In genomic region chr2L:493274-493673, dm6 we compare ENCODE assay signal across 1 fruit fly cellular context.
TF ChIP-seq lines count a peak whose summit lies in the region.

No protein-coding gene starts in this region.

TF ChIP-seq in whole organism, embryonic, 481 proteins besides CTCF, POLR2A, EP300 and RAD21 (continued from another document):
- TF ChIP-seq CG33213 (GFP tag; optimal IDR thresholded peaks at IDR 0.05; lab: Kevin White, UChicago), result no peak
- TF ChIP-seq NC2α (GFP tag; optimal IDR thresholded peaks at IDR 0.05; lab: Kevin White, UChicago), result no peak
- no peak for TF ChIP-seq trem (tag; optimal IDR thresholded peaks at IDR 0.05; lab: Kevin White, UChicago)
- TF ChIP-seq so (GFP tag; IDR thresholded peaks at IDR 0.05; lab: Robert Waterston, UW), result no peak
- TF ChIP-seq gem (tag; optimal IDR thresholded peaks at IDR 0.05; lab: Kevin White, UChicago), result peak; percentile 65
- TF ChIP-seq CG18476 (GFP tag; optimal IDR thresholded peaks at IDR 0.05; lab: Kevin White, UChicago), result no peak
- peak; percentile 0 for TF ChIP-seq CG13424 (tag; optimal IDR thresholded peaks at IDR 0.05; lab: Kevin White, UChicago)
- TF ChIP-seq cwo (GFP tag; optimal IDR thresholded peaks at IDR 0.05; lab: Kevin White, UChicago), result no peak
- no peak for TF ChIP-seq CG6765 (GFP tag; optimal IDR thresholded peaks at IDR 0.05; lab: Kevin White, UChicago)
- TF ChIP-seq Chrac-16 (GFP tag; optimal IDR thresholded peaks at IDR 0.05; lab: Kevin White, UChicago), result peak; percentile 46
- TF ChIP-seq CG30403 (GFP tag; optimal IDR thresholded peaks at IDR 0.05; lab: Kevin White, UChicago), result peak; percentile 65
- TF ChIP-seq Hey (tag; optimal IDR thresholded peaks at IDR 0.05; lab: Kevin White, UChicago), result no peak
- TF ChIP-seq HLHmδ (GFP tag; optimal IDR thresholded peaks at IDR 0.05; lab: Kevin White, UChicago), result no peak
- TF ChIP-seq CG14050 (GFP tag; IDR thresholded peaks at IDR 0.05; lab: Robert Waterston, UW), result no peak
- TF ChIP-seq CG2678 (tag; optimal IDR thresholded peaks at IDR 0.05; lab: Kevin White, UChicago), result no peak
- no peak for TF ChIP-seq schlank (tag; optimal IDR thresholded peaks at IDR 0.05; lab: Kevin White, UChicago)
- no peak for TF ChIP-seq vfl (GFP tag; optimal IDR thresholded peaks at IDR 0.05; lab: Kevin White, UChicago)
- TF ChIP-seq CG17328 (GFP tag; IDR thresholded peaks at IDR 0.05; lab: Robert Waterston, UW), result peak; percentile 49
- TF ChIP-seq Ets65A (GFP tag; lab: Kevin White, UChicago), result peak; percentile 77
- no peak for TF ChIP-seq Six4 (GFP tag; optimal IDR thresholded peaks at IDR 0.05; lab: Kevin White, UChicago)
- TF ChIP-seq Ada2b (GFP tag; IDR thresholded peaks at IDR 0.05; lab: Robert Waterston, UW), result peak; percentile 57
- no peak for TF ChIP-seq ash1 (GFP tag; optimal IDR thresholded peaks at IDR 0.05; lab: Kevin White, UChicago)
- peak; percentile 21 for TF ChIP-seq CG17359 (tag; optimal IDR thresholded peaks at IDR 0.05; lab: Kevin White, UChicago)
- TF ChIP-seq CG4617 (GFP tag; optimal IDR thresholded peaks at IDR 0.05; lab: Kevin White, UChicago; ENCODE audit: borderline replicate concordance), result no peak
- TF ChIP-seq CG3065 (GFP tag; optimal IDR thresholded peaks at IDR 0.05; lab: Kevin White, UChicago), result no peak
- no peak for TF ChIP-seq CG14965 (GFP tag; optimal IDR thresholded peaks at IDR 0.05; lab: Kevin White, UChicago; ENCODE audit: borderline replicate concordance)
- peak; percentile 24; the same call in 1 of the 2 replicates for TF ChIP-seq ranshi (GFP tag; IDR thresholded peaks at IDR 0.05; lab: Robert Waterston, UW)
- TF ChIP-seq CG3847 (GFP tag; IDR thresholded peaks at IDR 0.05; lab: Robert Waterston, UW), result no peak
- TF ChIP-seq CG9437 (GFP tag; optimal IDR thresholded peaks at IDR 0.05; lab: Kevin White, UChicago), result no peak
- TF ChIP-seq CG4854 (GFP tag; optimal IDR thresholded peaks at IDR 0.05; lab: Kevin White, UChicago), result no peak
- no peak for TF ChIP-seq fd102C (GFP tag; optimal IDR thresholded peaks at IDR 0.05; lab: Kevin White, UChicago)
- TF ChIP-seq CG18764 (GFP tag; optimal IDR thresholded peaks at IDR 0.05; lab: Kevin White, UChicago), result no peak
- no peak for TF ChIP-seq jing (GFP tag; optimal IDR thresholded peaks at IDR 0.05; lab: Kevin White, UChicago)
- peak in 1 of 2 experiments; percentile 76 for TF ChIP-seq eve (GFP tag; optimal IDR thresholded peaks at IDR 0.05; lab: Kevin White, UChicago)
- no peak for TF ChIP-seq sim (GFP tag; IDR thresholded peaks at IDR 0.05; lab: Robert Waterston, UW)
- peak; percentile 92 for TF ChIP-seq D19A (tag; optimal IDR thresholded peaks at IDR 0.05; lab: Kevin White, UChicago)
- TF ChIP-seq pan (optimal IDR thresholded peaks at IDR 0.05; lab: Kevin White, UChicago), result no peak
- TF ChIP-seq pan (GFP tag; optimal IDR thresholded peaks at IDR 0.05 in 1 of 2, IDR thresholded peaks at IDR 0.05 in 1 of 2), result peak in 1 of 2 experiments; percentile 36
- TF ChIP-seq fd96Cb (tag; optimal IDR thresholded peaks at IDR 0.05; lab: Kevin White, UChicago), result peak; percentile 4
- peak; percentile 19 for TF ChIP-seq CG1529 (GFP tag; optimal IDR thresholded peaks at IDR 0.05; lab: Kevin White, UChicago)
- TF ChIP-seq zf30C (GFP tag; optimal IDR thresholded peaks at IDR 0.05; lab: Kevin White, UChicago), result no peak
- no peak for TF ChIP-seq nau (GFP tag; optimal IDR thresholded peaks at IDR 0.05; lab: Kevin White, UChicago)
- TF ChIP-seq Sin3A (optimal IDR thresholded peaks at IDR 0.05; lab: Kevin White, UChicago), result no peak
- no peak for TF ChIP-seq ac (GFP tag; optimal IDR thresholded peaks at IDR 0.05; lab: Kevin White, UChicago)
- peak; percentile 75 for TF ChIP-seq Ptx1 (GFP tag; IDR thresholded peaks at IDR 0.05; lab: Robert Waterston, UW)
- no peak for TF ChIP-seq trh (GFP tag; optimal IDR thresholded peaks at IDR 0.05; lab: Kevin White, UChicago)
- TF ChIP-seq CG7839 (tag; optimal IDR thresholded peaks at IDR 0.05; lab: Kevin White, UChicago), result peak; percentile 34
- peak; percentile 66 for TF ChIP-seq grn (GFP tag; optimal IDR thresholded peaks at IDR 0.05; lab: Kevin White, UChicago)
- no peak for TF ChIP-seq chinmo (GFP tag; IDR thresholded peaks at IDR 0.05; lab: Robert Waterston, UW; ENCODE audit: partially characterized antibody)
- no peak for TF ChIP-seq CG6654 (GFP tag; optimal IDR thresholded peaks at IDR 0.05; lab: Kevin White, UChicago)
- TF ChIP-seq Spps (tag; optimal IDR thresholded peaks at IDR 0.05; lab: Kevin White, UChicago), result no peak
- TF ChIP-seq Gug (GFP tag; IDR thresholded peaks at IDR 0.05; lab: Robert Waterston, UW), result no peak
- no peak for TF ChIP-seq NK7.1 (GFP tag; optimal IDR thresholded peaks at IDR 0.05; lab: Kevin White, UChicago)
- no peak for TF ChIP-seq CG7357 (GFP tag; IDR thresholded peaks at IDR 0.05; lab: Robert Waterston, UW)
- peak; percentile 21 for TF ChIP-seq CG1602 (GFP tag; optimal IDR thresholded peaks at IDR 0.05; lab: Kevin White, UChicago)
- TF ChIP-seq Dll (GFP tag; IDR thresholded peaks at IDR 0.05; lab: Robert Waterston, UW; ENCODE audit: partially characterized antibody), result no peak
- TF ChIP-seq Opbp (GFP tag; IDR thresholded peaks at IDR 0.05; lab: Robert Waterston, UW; ENCODE audit: partially characterized antibody), result no peak
- TF ChIP-seq jigr1 (GFP tag; IDR thresholded peaks at IDR 0.05; lab: Robert Waterston, UW), result no peak
- TF ChIP-seq E2f1 (GFP tag; IDR thresholded peaks at IDR 0.05; lab: Robert Waterston, UW), result no peak
- TF ChIP-seq lola (GFP tag; optimal IDR thresholded peaks at IDR 0.05; lab: Kevin White, UChicago), result peak in 1 of 3 experiments; percentile 30
- TF ChIP-seq kay (GFP tag; optimal IDR thresholded peaks at IDR 0.05; lab: Kevin White, UChicago), result no peak
- TF ChIP-seq pho (GFP tag; optimal IDR thresholded peaks at IDR 0.05; lab: Kevin White, UChicago), result no peak
- peak; percentile 42 for TF ChIP-seq CG8388 (GFP tag; optimal IDR thresholded peaks at IDR 0.05; lab: Kevin White, UChicago)
- TF ChIP-seq dysf (GFP tag; IDR thresholded peaks at IDR 0.05; lab: Robert Waterston, UW), result peak; percentile 51; the same call in 2 of the 3 replicates
- no peak for TF ChIP-seq CG18262 (tag; optimal IDR thresholded peaks at IDR 0.05; lab: Kevin White, UChicago)
- peak; percentile 25; the same call in 1 of the 2 replicates for TF ChIP-seq slbo (GFP tag; IDR thresholded peaks at IDR 0.05; lab: Robert Waterston, UW)
- no peak for TF ChIP-seq CG15479 (GFP tag; optimal IDR thresholded peaks at IDR 0.05; lab: Kevin White, UChicago)
- TF ChIP-seq CG4707 (GFP tag; optimal IDR thresholded peaks at IDR 0.05; lab: Kevin White, UChicago), result no peak
- no peak for TF ChIP-seq wdn (GFP tag; IDR thresholded peaks at IDR 0.05; lab: Robert Waterston, UW)
- no peak for TF ChIP-seq ase (GFP tag; IDR thresholded peaks at IDR 0.05; lab: Robert Waterston, UW)
- no peak for TF ChIP-seq Neu2 (GFP tag; optimal IDR thresholded peaks at IDR 0.05; lab: Kevin White, UChicago; ENCODE audit: borderline replicate concordance)
- peak; percentile 53 for TF ChIP-seq az2 (GFP tag; optimal IDR thresholded peaks at IDR 0.05; lab: Kevin White, UChicago)
- no peak for TF ChIP-seq CG10462 (GFP tag; optimal IDR thresholded peaks at IDR 0.05; lab: Kevin White, UChicago)
- TF ChIP-seq zfh1 (GFP tag; IDR thresholded peaks at IDR 0.05; lab: Robert Waterston, UW), result peak; percentile 70
- TF ChIP-seq Dip3 (GFP tag; optimal IDR thresholded peaks at IDR 0.05; lab: Kevin White, UChicago), result no peak
- TF ChIP-seq CG32772 (GFP tag; IDR thresholded peaks at IDR 0.05; lab: Robert Waterston, UW), result no peak
- TF ChIP-seq Max (GFP tag; optimal IDR thresholded peaks at IDR 0.05; lab: Kevin White, UChicago), result peak; percentile 48
- TF ChIP-seq CG12219 (GFP tag; optimal IDR thresholded peaks at IDR 0.05; lab: Kevin White, UChicago), result no peak
- TF ChIP-seq CG17385 (GFP tag; optimal IDR thresholded peaks at IDR 0.05; lab: Kevin White, UChicago), result peak; percentile 21
- TF ChIP-seq Myb (GFP tag; optimal IDR thresholded peaks at IDR 0.05; lab: Kevin White, UChicago), result no peak
- no peak for TF ChIP-seq vnd (GFP tag; IDR thresholded peaks at IDR 0.05; lab: Robert Waterston, UW; ENCODE audit: partially characterized antibody)
- TF ChIP-seq oc (tag; optimal IDR thresholded peaks at IDR 0.05; lab: Kevin White, UChicago), result peak; percentile 35
- no peak for TF ChIP-seq Antp (GFP tag; optimal IDR thresholded peaks at IDR 0.05; lab: Kevin White, UChicago)
- peak; percentile 50 for TF ChIP-seq Hsf (GFP tag; optimal IDR thresholded peaks at IDR 0.05; lab: Kevin White, UChicago)
- peak; percentile 52; the same call in 1 of the 2 replicates for TF ChIP-seq CG10366 (GFP tag; IDR thresholded peaks at IDR 0.05; lab: Robert Waterston, UW)
- no peak for TF ChIP-seq gcm (GFP tag; optimal IDR thresholded peaks at IDR 0.05; lab: Kevin White, UChicago)
- no peak for TF ChIP-seq Side (GFP tag; optimal IDR thresholded peaks at IDR 0.05; lab: Kevin White, UChicago)
- 0 out of 2 replicates have a peak, but pooled peaks have one; percentile 37 for TF ChIP-seq CG43689 (GFP tag; IDR thresholded peaks at IDR 0.05; lab: Robert Waterston, UW)
- no peak for TF ChIP-seq CG31388 (GFP tag; optimal IDR thresholded peaks at IDR 0.05; lab: Kevin White, UChicago)
- no peak for TF ChIP-seq CG2202 (tag; optimal IDR thresholded peaks at IDR 0.05; lab: Kevin White, UChicago)
- TF ChIP-seq CG30020 (tag; optimal IDR thresholded peaks at IDR 0.05; lab: Kevin White, UChicago), result no peak
- no peak for TF ChIP-seq tap (tag; optimal IDR thresholded peaks at IDR 0.05; lab: Kevin White, UChicago)
- no peak for TF ChIP-seq CG8359 (GFP tag; optimal IDR thresholded peaks at IDR 0.05; lab: Kevin White, UChicago; ENCODE audit: borderline replicate concordance)
- no peak for TF ChIP-seq dan (GFP tag; IDR thresholded peaks at IDR 0.05; lab: Robert Waterston, UW)
- TF ChIP-seq pros (GFP tag; optimal IDR thresholded peaks at IDR 0.05; lab: Kevin White, UChicago), result no peak
- peak; percentile 8 for TF ChIP-seq ems (GFP tag; optimal IDR thresholded peaks at IDR 0.05; lab: Kevin White, UChicago)
- TF ChIP-seq CG15601 (tag; optimal IDR thresholded peaks at IDR 0.05; lab: Kevin White, UChicago), result peak; percentile 13
- TF ChIP-seq tll (GFP tag; optimal IDR thresholded peaks at IDR 0.05; lab: Kevin White, UChicago), result no peak
- TF ChIP-seq unpg (GFP tag; optimal IDR thresholded peaks at IDR 0.05; lab: Kevin White, UChicago), result peak; percentile 63
